Fruit fly (Drosophila melanogaster) whole organism, wandering third instar larva: ENCODE data around the gene miple2.

ENCODE experiments used
- CG9705 ChIP-seq: fragments of 200-800 bp; sonication (Bioruptor generic); optimal IDR thresholded peaks from 2 replicates; lab custom pipeline; 2018; ENCODE audit warnings: missing biosample characterization, mild to moderate bottlenecking, missing genetic modification characterization
- CrebA ChIP-seq: fragments of 200-800 bp; sonication (Bioruptor generic); optimal IDR thresholded peaks from 2 replicates; lab custom pipeline; 2016; ENCODE audit warnings: missing biosample characterization, mild to moderate bottlenecking, missing genetic modification characterization, borderline replicate concordance
- Dif ChIP-seq: fragments of 200-275, 200-300 bp; sonication (Bioruptor generic); optimal IDR thresholded peaks from 2 replicates; lab custom pipeline; 2018; ENCODE audit warnings: missing biosample characterization, missing genetic modification characterization; ENCODE audit not compliant: partially characterized antibody
- HLH106 ChIP-seq: fragments of 200-800 bp; optimal IDR thresholded peaks from 3 replicates; lab custom pipeline; 2019; ENCODE audit warnings: missing biosample characterization, mild to moderate bottlenecking, missing genetic modification characterization, moderate library complexity
- Hnf4 ChIP-seq: fragments of 200-800 bp; sonication (Bioruptor generic); optimal IDR thresholded peaks from 2 replicates; lab custom pipeline; 2016; ENCODE audit warnings: missing biosample characterization, mild to moderate bottlenecking, missing genetic modification characterization
- Hr78 ChIP-seq: fragments of >200 bp; optimal IDR thresholded peaks from 2 replicates; lab custom pipeline; 2017; ENCODE audit warnings: missing biosample characterization, missing genetic modification characterization
- Jra ChIP-seq: sonication (Bioruptor generic); optimal IDR thresholded peaks from 2 replicates; lab custom pipeline; 2016; ENCODE audit warnings: missing biosample characterization, missing genetic modification characterization
- Myc ChIP-seq: fragments of >200 bp; optimal IDR thresholded peaks from 2 replicates; lab custom pipeline; 2017
- N ChIP-seq: fragments of >200 bp; optimal IDR thresholded peaks from 2 replicates; lab custom pipeline; 2018; ENCODE audit warnings: missing biosample characterization, missing external identifiers, missing genetic modification characterization
- Rel ChIP-seq, 2 experiments: fragments of 200-800 bp; sonication (Bioruptor generic) in 1 of 2; optimal IDR thresholded peaks; 2 replicates in 1 of 2; 3 replicates in 1 of 2; lab custom pipeline; 2016 to 2019; ENCODE audit warnings: mild to moderate bottlenecking in 2 of 2, missing biosample characterization in 2 of 2, missing genetic modification characterization in 2 of 2, moderate library complexity in 1 of 2
- Sp1 ChIP-seq: fragments of 200-800 bp; sonication (Bioruptor generic); optimal IDR thresholded peaks from 3 replicates; lab custom pipeline; 2019; ENCODE audit warnings: missing biosample characterization, mild to moderate bottlenecking, missing genetic modification characterization, moderate library complexity
- Vsx2 ChIP-seq: fragments of 200-300, 225-300 bp; sonication (Bioruptor generic); optimal IDR thresholded peaks from 2 replicates; lab custom pipeline; 2018; ENCODE audit warnings: missing biosample characterization, missing genetic modification characterization; ENCODE audit not compliant: partially characterized antibody
- br ChIP-seq: fragments of 200-800 bp; sonication (Bioruptor generic); optimal IDR thresholded peaks from 2 replicates; lab custom pipeline; 2016; ENCODE audit warnings: missing biosample characterization, missing genetic modification characterization
- brk ChIP-seq: fragments of 200-800 bp; sonication (Bioruptor generic); optimal IDR thresholded peaks from 2 replicates; lab custom pipeline; 2016; ENCODE audit warnings: missing biosample characterization, mild to moderate bottlenecking, missing genetic modification characterization
- dl ChIP-seq, 2 experiments: fragments of 175-275, 200-275 bp in 1 of 2; fragments of 200-275 bp in 1 of 2; sonication (Bioruptor generic); optimal IDR thresholded peaks; lab custom pipeline; 2018; ENCODE audit warnings: mild to moderate bottlenecking in 2 of 2, missing biosample characterization in 2 of 2, missing genetic modification characterization in 2 of 2, moderate library complexity in 2 of 2; ENCODE audit not compliant: partially characterized antibody in 2 of 2, insufficient read depth in 1 of 2
- dsf ChIP-seq: sonication (Bioruptor generic); optimal IDR thresholded peaks from 2 replicates; lab custom pipeline; 2016; ENCODE audit warnings: missing biosample characterization, missing genetic modification characterization, borderline replicate concordance
- ey ChIP-seq: fragments of 200-800 bp; sonication (Bioruptor generic); optimal IDR thresholded peaks from 2 replicates; lab custom pipeline; 2016; ENCODE audit warnings: missing biosample characterization, missing genetic modification characterization
- foxo ChIP-seq, 2 experiments: fragments of 200-800 bp; sonication (Bioruptor generic); optimal IDR thresholded peaks; 2 replicates in 1 of 2; 3 replicates in 1 of 2; lab custom pipeline; 2016 to 2017; ENCODE audit warnings: missing biosample characterization in 2 of 2, missing genetic modification characterization in 2 of 2
- fru ChIP-seq: fragments of 200-800 bp; sonication (Bioruptor generic); optimal IDR thresholded peaks from 3 replicates; lab custom pipeline; 2016; ENCODE audit warnings: missing biosample characterization, mild to moderate bottlenecking, missing genetic modification characterization
- h ChIP-seq: fragments of 200-800 bp; sonication (Bioruptor generic); optimal IDR thresholded peaks from 3 replicates; lab custom pipeline; 2016; ENCODE audit warnings: missing biosample characterization, mild to moderate bottlenecking, missing genetic modification characterization
- jim ChIP-seq: fragments of 175-275, 200-325 bp; sonication (Bioruptor generic); optimal IDR thresholded peaks from 2 replicates; lab custom pipeline; 2016; ENCODE audit warnings: missing biosample characterization, mild to moderate bottlenecking, missing genetic modification characterization
- pan ChIP-seq: fragments of >200 bp; optimal IDR thresholded peaks from 2 replicates; lab custom pipeline; 2017
- rgr ChIP-seq: fragments of 200-800 bp; sonication (Bioruptor generic); optimal IDR thresholded peaks from 3 replicates; lab custom pipeline; 2016; ENCODE audit warnings: missing biosample characterization, mild to moderate bottlenecking, missing genetic modification characterization
- sage ChIP-seq: fragments of 200-800 bp; sonication (Bioruptor generic); optimal IDR thresholded peaks from 2 replicates; lab custom pipeline; 2016; ENCODE audit warnings: missing biosample characterization, mild to moderate bottlenecking, missing genetic modification characterization
- usp ChIP-seq: fragments of >200 bp; optimal IDR thresholded peaks from 2 replicates; lab custom pipeline; 2017; ENCODE audit warnings: missing biosample characterization, missing genetic modification characterization
- woc ChIP-seq: sonication (Bioruptor generic); optimal IDR thresholded peaks from 2 replicates; lab custom pipeline; 2016; ENCODE audit warnings: missing biosample characterization, mild to moderate bottlenecking, missing genetic modification characterization

Gene miple2

DNA sequence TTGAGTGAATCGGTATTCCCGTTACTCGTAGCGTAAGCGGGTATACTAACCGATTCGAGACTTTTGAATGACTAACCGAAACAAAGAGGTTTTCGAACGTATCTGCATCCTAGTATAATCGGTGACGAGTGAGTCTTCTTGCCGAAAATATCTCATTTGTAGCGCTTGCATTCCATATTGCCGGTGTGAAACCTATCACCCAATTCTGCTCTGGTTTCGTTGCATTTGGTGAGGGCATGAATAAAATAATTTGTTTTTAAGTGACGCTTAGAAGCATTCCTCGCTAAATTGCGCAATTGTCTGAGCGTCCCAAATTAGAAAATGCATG, 49.0 kb downstream of the miple2 start:
- TF ChIP-seq woc, result no peak
- TF ChIP-seq h (GFP tag; lab: Kevin White, UChicago), result no peak
- TF ChIP-seq jim (GFP tag; lab: Kevin White, UChicago), result no peak
- TF ChIP-seq foxo (GFP tag; optimal IDR thresholded peaks at IDR 0.05; lab: Kevin White, UChicago), result no peak
- no peak for TF ChIP-seq CrebA (GFP tag; lab: Kevin White, UChicago)
- no peak for TF ChIP-seq brk (GFP tag; lab: Kevin White, UChicago)
- no peak for TF ChIP-seq N (GFP tag; lab: Kevin White, UChicago)
- no peak for TF ChIP-seq dl (GFP tag; optimal IDR thresholded peaks at IDR 0.05; lab: Kevin White, UChicago; ENCODE audit: insufficient read depth in 1 of 2, partially characterized antibody in 2 of 2)

DNA sequence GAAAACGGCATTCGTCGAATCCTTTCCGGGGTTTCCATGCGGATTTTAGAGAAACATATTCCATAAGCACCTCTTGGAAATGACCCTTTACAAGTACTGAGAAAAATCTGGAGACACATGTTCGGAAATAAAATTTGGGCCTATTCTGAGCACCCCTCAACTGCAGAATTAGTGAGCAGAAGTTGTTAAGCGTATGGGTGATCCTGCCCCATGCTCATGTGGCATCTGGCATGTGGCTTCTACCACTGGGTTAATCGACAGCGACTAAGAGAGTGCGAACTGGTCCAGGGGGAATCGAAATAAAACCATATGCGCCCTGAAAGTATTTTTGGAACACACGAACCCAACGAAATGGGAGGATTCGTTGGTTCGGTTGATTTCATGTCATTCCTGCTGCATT, 49.8 kb downstream of the miple2 start:
- TF ChIP-seq dsf (GFP tag; lab: Kevin White, UChicago), result no peak
- TF ChIP-seq ey (GFP tag; lab: Kevin White, UChicago), result no peak
- TF ChIP-seq br (GFP tag; lab: Kevin White, UChicago), result no peak
- no peak for TF ChIP-seq pan (lab: Kevin White, UChicago)
- no peak for TF ChIP-seq sage (GFP tag; lab: Kevin White, UChicago)
- TF ChIP-seq HLH106 (tag; lab: Kevin White, UChicago), result no peak
- TF ChIP-seq Dif, result no peak
- no peak for TF ChIP-seq usp (GFP tag; lab: Kevin White, UChicago)
- TF ChIP-seq jim (GFP tag; lab: Kevin White, UChicago), result no peak
- TF ChIP-seq CG9705 (GFP tag; lab: Kevin White, UChicago), result no peak
- TF ChIP-seq rgr (GFP tag; lab: Kevin White, UChicago), result no peak
- no peak for TF ChIP-seq CrebA (GFP tag; lab: Kevin White, UChicago)
- no peak for TF ChIP-seq Sp1 (GFP tag; lab: Kevin White, UChicago)
- TF ChIP-seq Hnf4, result no peak
- no peak for TF ChIP-seq fru (GFP tag; lab: Kevin White, UChicago)
- no peak for TF ChIP-seq h (GFP tag; lab: Kevin White, UChicago)
- no peak for TF ChIP-seq Rel (GFP tag; optimal IDR thresholded peaks at IDR 0.05; lab: Kevin White, UChicago)
- TF ChIP-seq Rel (tag; optimal IDR thresholded peaks at IDR 0.05; lab: Kevin White, UChicago), result no peak
- no peak for TF ChIP-seq Jra (GFP tag; lab: Kevin White, UChicago)
- TF ChIP-seq dl (GFP tag; optimal IDR thresholded peaks at IDR 0.05; lab: Kevin White, UChicago; ENCODE audit: insufficient read depth in 1 of 2, partially characterized antibody in 2 of 2), result no peak

DNA sequence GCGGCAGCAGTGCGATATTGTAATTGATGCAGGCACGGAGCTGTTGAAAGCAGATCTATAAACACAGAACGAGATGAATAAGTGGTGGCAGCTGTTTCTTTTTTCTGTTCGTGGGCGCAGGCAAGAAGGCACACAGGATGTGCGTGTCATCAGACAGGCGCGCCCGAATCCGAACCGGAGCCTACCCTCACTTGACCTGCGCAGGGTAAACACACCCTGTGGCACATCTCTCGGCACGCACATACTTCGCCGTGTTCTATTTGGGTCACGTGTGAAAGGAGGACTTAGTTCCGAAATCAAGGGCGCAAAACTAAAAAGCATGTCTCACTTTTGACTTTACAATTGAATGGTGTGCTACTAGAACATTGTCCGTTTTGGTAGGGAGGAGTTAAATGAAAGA, 50.5 kb downstream of the miple2 start:
- TF ChIP-seq rgr (GFP tag; lab: Kevin White, UChicago) (no peak), Vsx2 (GFP tag; lab: Kevin White, UChicago) (no peak), Hr78 (GFP tag; lab: Kevin White, UChicago) (no peak)

DNA sequence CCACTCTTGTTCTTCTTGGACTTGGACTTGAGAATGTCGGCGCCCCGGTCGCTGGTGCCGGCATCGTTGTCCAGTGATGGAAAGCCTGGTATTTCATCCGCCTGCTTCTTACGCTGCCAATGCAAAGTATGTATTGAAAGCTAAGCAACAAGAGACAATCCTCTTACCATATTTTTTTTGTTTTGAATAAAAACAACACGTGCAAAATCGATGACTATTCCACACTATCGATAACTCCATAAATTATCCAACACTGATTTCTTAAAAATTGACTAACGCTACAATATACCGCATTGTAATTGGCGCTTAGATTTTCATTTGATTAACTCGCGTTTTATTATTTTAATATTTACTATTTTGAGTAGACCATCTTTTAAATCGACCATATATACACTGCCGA, 53.5 kb downstream of the miple2 start, which contains the start of gene CG32344:
TSS of gene CG32344 (minus strand) at position 235 of the 400 bp plus-strand sequence.
- no peak for TF ChIP-seq Vsx2 (GFP tag; lab: Kevin White, UChicago)
- peak; percentile 63 for TF ChIP-seq Myc (lab: Kevin White, UChicago)
- no peak for TF ChIP-seq HLH106 (tag; lab: Kevin White, UChicago)
- peak; percentile 25 for TF ChIP-seq Jra (GFP tag; lab: Kevin White, UChicago)
